Worm (Caenorhabditis elegans) whole organism, L2 larva: Measurements from ENCODE around the gene B0272.3.

ENCODE experiments used
- aly-2 ChIP-seq: fragments of 150-350 bp; optimal IDR thresholded peaks from 2 replicates; lab custom pipeline; 2014; ENCODE audit warnings: missing biosample characterization, missing genetic modification characterization
- lin-39 ChIP-seq: fragments of 150-350 bp; optimal IDR thresholded peaks from 2 replicates; lab custom pipeline; 2014; ENCODE audit warnings: missing biosample characterization, missing genetic modification reagents, missing genetic modification characterization
- lsy-2 ChIP-seq, 2 experiments: fragments of 150-350 bp in 1 of 2; sonication (generic microtip) in 1 of 2; optimal IDR thresholded peaks; 2 replicates each; lab custom pipeline; 2014 to 2017; ENCODE audit warnings: missing biosample characterization in 2 of 2, missing genetic modification characterization in 2 of 2

- TF ChIP-seq aly-2 (tag; lab: Kevin White, UChicago): no peak
- no peak for TF ChIP-seq lsy-2 (tag; optimal IDR thresholded peaks at IDR 0.05; lab: Kevin White, UChicago)
- TF ChIP-seq lin-39 (tag; lab: Kevin White, UChicago): no peak
Observed at ce11 chrX:9417948-9418347, 13.3 kb upstream of the B0272.3 start.
